Fruit fly (Drosophila melanogaster) whole organism, embryonic: ENCODE measurements around the gene CG9130.
A peak's percentile ranks its signal among the peaks of the same experiment; 100 is the strongest.

ENCODE experiments used
- ATbp ChIP-seq: fragments of 200-800 bp; sonication (Bioruptor generic); optimal IDR thresholded peaks from 2 replicates; lab custom pipeline; 2017; ENCODE audit warnings: missing biosample characterization, mild to moderate bottlenecking, missing genetic modification characterization, missing genetic modification reagents
- Asciz ChIP-seq: fragments of 200-800 bp; sonication (Bioruptor generic); optimal IDR thresholded peaks from 2 replicates; lab custom pipeline; 2017; ENCODE audit warnings: missing biosample characterization, mild to moderate bottlenecking, missing genetic modification characterization, missing genetic modification reagents
- Bgb ChIP-seq: fragments of 200-800 bp; sonication (Bioruptor generic); IDR thresholded peaks from 2 replicates; pipeline ENCODE4 v1.3.6; 2022; ENCODE audit warnings: missing biosample characterization, missing genetic modification characterization; ENCODE audit not compliant: partially characterized antibody
- CG10267 ChIP-seq: fragments of 200-800 bp; sonication (Bioruptor generic); optimal IDR thresholded peaks from 2 replicates; lab custom pipeline; 2018; ENCODE audit warnings: missing biosample characterization, mild to moderate bottlenecking, missing genetic modification characterization, moderate library complexity
- CG11398 ChIP-seq: fragments of 200-800 bp; sonication (Bioruptor generic); optimal IDR thresholded peaks from 2 replicates; lab custom pipeline; 2016; ENCODE audit warnings: missing biosample characterization, missing genetic modification characterization
- CG11723 ChIP-seq: fragments of 200-800 bp; sonication (Bioruptor generic); optimal IDR thresholded peaks from 2 replicates; lab custom pipeline; 2017; ENCODE audit warnings: missing biosample characterization, mild to moderate bottlenecking, missing genetic modification characterization
- CG12071 ChIP-seq: fragments of 200-800 bp; sonication (Bioruptor generic); optimal IDR thresholded peaks from 3 replicates; lab custom pipeline; 2018; ENCODE audit warnings: missing biosample characterization, mild to moderate bottlenecking, missing genetic modification characterization
- CG12219 ChIP-seq: fragments of 200-800 bp; sonication (Bioruptor generic); optimal IDR thresholded peaks from 3 replicates; lab custom pipeline; 2018; ENCODE audit warnings: missing biosample characterization, mild to moderate bottlenecking, missing genetic modification characterization
- CG12236 ChIP-seq: fragments of 200-800 bp; sonication (Bioruptor generic); optimal IDR thresholded peaks from 2 replicates; lab custom pipeline; 2016; ENCODE audit warnings: missing biosample characterization, missing genetic modification characterization
- CG12659 ChIP-seq: fragments of 200-800 bp; sonication (Bioruptor generic); optimal IDR thresholded peaks from 3 replicates; lab custom pipeline; 2017; ENCODE audit warnings: mild to moderate bottlenecking, missing biosample characterization, missing genetic modification reagents, missing genetic modification characterization
- CG12942 ChIP-seq: fragments of 200-800 bp; sonication (Bioruptor generic); optimal IDR thresholded peaks from 3 replicates; lab custom pipeline; 2016; ENCODE audit warnings: missing biosample characterization, missing genetic modification characterization
- CG13287 ChIP-seq: fragments of 200-800 bp; sonication (Bioruptor generic); IDR thresholded peaks from 2 replicates; pipeline ENCODE4 v1.3.6; 2022; ENCODE audit warnings: missing biosample characterization, missing genetic modification characterization; ENCODE audit not compliant: partially characterized antibody
- CG14860 ChIP-seq: fragments of 200-800 bp; sonication (Bioruptor generic); IDR thresholded peaks from 3 replicates; pipeline ENCODE4 v1.3.6; 2022; ENCODE audit warnings: missing biosample characterization, missing genetic modification characterization; ENCODE audit not compliant: partially characterized antibody
- CG1529 ChIP-seq: fragments of 200-800 bp; sonication (Bioruptor generic); optimal IDR thresholded peaks from 3 replicates; lab custom pipeline; 2018; ENCODE audit warnings: missing biosample characterization, missing genetic modification characterization
- CG1603 ChIP-seq: fragments of 200-800 bp; sonication (Bioruptor generic); optimal IDR thresholded peaks from 2 replicates; lab custom pipeline; 2019; ENCODE audit warnings: missing biosample characterization, mild to moderate bottlenecking, missing genetic modification characterization, moderate library complexity
- CG16813 ChIP-seq: fragments of 200-800 bp; sonication (Bioruptor generic); IDR thresholded peaks from 3 replicates; pipeline ENCODE4 v1.3.6; 2022; ENCODE audit warnings: missing biosample characterization, missing genetic modification characterization; ENCODE audit not compliant: partially characterized antibody
- CG16815 ChIP-seq: fragments of 200-800 bp; sonication (Bioruptor generic); optimal IDR thresholded peaks from 3 replicates; lab custom pipeline; 2017; ENCODE audit warnings: missing biosample characterization, mild to moderate bottlenecking, missing genetic modification characterization
- CG17186 ChIP-seq: fragments of 200-800 bp; sonication (Bioruptor generic); optimal IDR thresholded peaks from 3 replicates; lab custom pipeline; 2017; ENCODE audit warnings: missing biosample characterization, missing genetic modification reagents, missing genetic modification characterization
- CG1832 ChIP-seq: fragments of 200-800 bp; sonication (Bioruptor generic); optimal IDR thresholded peaks from 2 replicates; lab custom pipeline; 2017; ENCODE audit warnings: missing biosample characterization, mild to moderate bottlenecking, missing genetic modification characterization, inconsistent platforms
- CG34224 ChIP-seq: fragments of 200-800 bp; sonication (Bioruptor generic); IDR thresholded peaks from 3 replicates; pipeline ENCODE4 v1.3.6; 2022; ENCODE audit warnings: missing biosample characterization, missing genetic modification characterization; ENCODE audit not compliant: partially characterized antibody
- CG34376 ChIP-seq: fragments of 200-800 bp; sonication (Bioruptor generic); optimal IDR thresholded peaks from 2 replicates; lab custom pipeline; 2018; ENCODE audit warnings: missing biosample characterization, mild to moderate bottlenecking, missing genetic modification characterization
- CG43689 ChIP-seq: fragments of 200-800 bp; sonication (Bioruptor generic); IDR thresholded peaks from 2 replicates; pipeline ENCODE4 v1.3.6; 2022; ENCODE audit warnings: missing biosample characterization, missing genetic modification characterization
- CG7839 ChIP-seq: fragments of 200-800 bp; sonication (Bioruptor generic); optimal IDR thresholded peaks from 3 replicates; lab custom pipeline; 2018; ENCODE audit warnings: missing biosample characterization, mild to moderate bottlenecking, missing genetic modification characterization, moderate library complexity
- CG8089 ChIP-seq: fragments of 200-800 bp; sonication (Bioruptor generic); optimal IDR thresholded peaks from 3 replicates; lab custom pipeline; 2016; ENCODE audit warnings: missing biosample characterization, missing genetic modification characterization
- CG8388 ChIP-seq: fragments of 200-800 bp; sonication (Bioruptor generic); optimal IDR thresholded peaks from 2 replicates; lab custom pipeline; 2019; ENCODE audit warnings: missing biosample characterization, mild to moderate bottlenecking, missing genetic modification characterization, moderate library complexity
- CG9876 ChIP-seq: fragments of 200-800 bp; sonication (Bioruptor generic); optimal IDR thresholded peaks from 2 replicates; lab custom pipeline; 2016; ENCODE audit warnings: missing biosample characterization, missing genetic modification characterization
- Dp ChIP-seq: fragments of 200-800 bp; sonication (Bioruptor generic); optimal IDR thresholded peaks from 2 replicates; lab custom pipeline; 2018; ENCODE audit warnings: missing biosample characterization, mild to moderate bottlenecking, missing genetic modification characterization, moderate library complexity
- Jarid2 ChIP-seq: fragments of 200-800 bp; sonication (Bioruptor generic); optimal IDR thresholded peaks from 3 replicates; lab custom pipeline; 2017; ENCODE audit warnings: mild to moderate bottlenecking, missing biosample characterization, missing genetic modification reagents, missing genetic modification characterization
- Lhr ChIP-seq: fragments of 200-800 bp; sonication (Bioruptor generic); optimal IDR thresholded peaks from 3 replicates; lab custom pipeline; 2017; ENCODE audit warnings: mild to moderate bottlenecking, missing biosample characterization, missing genetic modification reagents, missing genetic modification characterization
- Mrtf ChIP-seq: fragments of 200-800 bp; sonication (Bioruptor generic); IDR thresholded peaks from 3 replicates; pipeline ENCODE4 v1.3.6; 2022; ENCODE audit warnings: missing biosample characterization, missing genetic modification characterization
- Ptx1 ChIP-seq: fragments of 200-800 bp; sonication (Bioruptor generic); IDR thresholded peaks from 2 replicates; pipeline ENCODE4 v1.3.6; 2022; ENCODE audit warnings: missing biosample characterization, missing genetic modification characterization
- Rx ChIP-seq: fragments of 200-800 bp; sonication (Bioruptor generic); IDR thresholded peaks from 2 replicates; pipeline ENCODE4 v1.3.6; 2022; ENCODE audit warnings: missing biosample characterization, missing genetic modification characterization
- Sry-δ ChIP-seq: fragments of 200-800 bp; sonication (Bioruptor generic); optimal IDR thresholded peaks from 2 replicates; lab custom pipeline; 2016; ENCODE audit warnings: missing biosample characterization, missing genetic modification characterization
- ase ChIP-seq: fragments of 200-800 bp; sonication (Bioruptor generic); IDR thresholded peaks from 3 replicates; pipeline ENCODE4 v1.3.6; 2022; ENCODE audit warnings: missing biosample characterization, missing genetic modification characterization
- ash1 ChIP-seq: fragments of 200-800 bp; sonication (Bioruptor generic); optimal IDR thresholded peaks from 2 replicates; lab custom pipeline; 2018; ENCODE audit warnings: missing biosample characterization, mild to moderate bottlenecking, missing genetic modification characterization
- br ChIP-seq: fragments of >200 bp; optimal IDR thresholded peaks from 2 replicates; lab custom pipeline; 2017
- chm ChIP-seq: fragments of 200-800 bp; sonication (Bioruptor generic); IDR thresholded peaks from 2 replicates; pipeline ENCODE4 v1.3.6; 2022; ENCODE audit warnings: missing biosample characterization, missing genetic modification characterization
- esg ChIP-seq: fragments of 200-800 bp; sonication (Bioruptor generic); conservative IDR thresholded peaks from 2 replicates; pipeline ENCODE4 v1.3.6; 2022; ENCODE audit warnings: missing biosample characterization, missing genetic modification characterization
- fd3F ChIP-seq: fragments of 200-800 bp; sonication (Bioruptor generic); optimal IDR thresholded peaks from 2 replicates; lab custom pipeline; 2018; ENCODE audit warnings: missing biosample characterization, mild to moderate bottlenecking, missing genetic modification characterization, moderate library complexity
- kay ChIP-seq: fragments of 200-800 bp; sonication (Bioruptor generic); optimal IDR thresholded peaks from 2 replicates; lab custom pipeline; 2016; ENCODE audit warnings: missing biosample characterization, missing genetic modification characterization
- org-1 ChIP-seq: fragments of 200-800 bp; sonication (Bioruptor generic); optimal IDR thresholded peaks from 2 replicates; lab custom pipeline; 2017; ENCODE audit warnings: missing biosample characterization, missing genetic modification characterization
- otp ChIP-seq: fragments of 200-800 bp; sonication (Bioruptor generic); IDR thresholded peaks from 3 replicates; pipeline ENCODE4, ENCODE4 v1.3.6; 2022; ENCODE audit warnings: missing biosample characterization, missing genetic modification characterization
- peb ChIP-seq: fragments of 200-800 bp; sonication (Bioruptor generic); IDR thresholded peaks from 2 replicates; pipeline ENCODE4 v1.3.6; 2022; ENCODE audit warnings: missing biosample characterization, missing genetic modification characterization
- run ChIP-seq: fragments of 200-800 bp; sonication (Bioruptor generic); optimal IDR thresholded peaks from 3 replicates; lab custom pipeline; 2018; ENCODE audit warnings: missing biosample characterization, mild to moderate bottlenecking, missing genetic modification characterization
- slou ChIP-seq: fragments of 200-800 bp; sonication (Bioruptor generic); optimal IDR thresholded peaks from 3 replicates; lab custom pipeline; 2016; ENCODE audit warnings: missing biosample characterization, missing genetic modification characterization
- tll ChIP-seq, 2 experiments: fragments of 200-800 bp in 1 of 2; fragments of >200 bp in 1 of 2; sonication (Bioruptor generic) in 1 of 2; optimal IDR thresholded peaks; 2 replicates each; lab custom pipeline; 2017 to 2019; ENCODE audit warnings: missing biosample characterization in 2 of 2, missing genetic modification characterization in 2 of 2, mild to moderate bottlenecking in 1 of 2, moderate library complexity in 1 of 2
- unpg ChIP-seq: fragments of 200-800 bp; sonication (Bioruptor generic); optimal IDR thresholded peaks from 3 replicates; lab custom pipeline; 2018; ENCODE audit warnings: missing biosample characterization, mild to moderate bottlenecking, missing genetic modification characterization, moderate library complexity
- zen ChIP-seq: fragments of 200-800 bp; sonication (Bioruptor generic); optimal IDR thresholded peaks from 3 replicates; lab custom pipeline; 2018; ENCODE audit warnings: missing biosample characterization, mild to moderate bottlenecking, missing genetic modification characterization, moderate library complexity

Gene CG9130

dm6 chr3L:1204674-1205547 lies 46.9 kb upstream of the CG9130 start, which contains the start of gene CG9119 (continued):
- TF ChIP-seq CG17186 (GFP tag; lab: Kevin White, UChicago) (no peak), esg (GFP tag; lab: Robert Waterston, UW) (peak; percentile 61), CG9876 (GFP tag; lab: Kevin White, UChicago) (peak; percentile 57), CG12942 (GFP tag; lab: Kevin White, UChicago) (peak; percentile 39), CG11398 (GFP tag; lab: Kevin White, UChicago) (no peak), zen (tag; lab: Kevin White, UChicago) (no peak), run (tag; lab: Kevin White, UChicago) (peak; percentile 69), Bgb (no peak), CG8388 (GFP tag; lab: Kevin White, UChicago) (peak; percentile 44), CG8089 (GFP tag; lab: Kevin White, UChicago) (peak; percentile 31), Mrtf (GFP tag; lab: Robert Waterston, UW) (no peak), tll (GFP tag; optimal IDR thresholded peaks at IDR 0.05; lab: Kevin White, UChicago) (no peak), chm (GFP tag; lab: Robert Waterston, UW) (peak; percentile 13; the same call in 1 of the 2 replicates), ash1 (GFP tag; lab: Kevin White, UChicago) (no peak), peb (GFP tag; lab: Robert Waterston, UW) (0 out of 2 replicates have a peak, but pooled peaks have one; percentile 13), fd3F (GFP tag; lab: Kevin White, UChicago) (peak; percentile 47), slou (GFP tag; lab: Kevin White, UChicago) (no peak), CG12659 (GFP tag; lab: Kevin White, UChicago) (peak; percentile 69), otp (GFP tag; lab: Robert Waterston, UW) (no peak), unpg (peak; percentile 53), CG34376 (GFP tag; lab: Kevin White, UChicago) (peak; percentile 67), CG10267 (tag; lab: Kevin White, UChicago) (peak; percentile 25), ATbp (GFP tag; lab: Kevin White, UChicago) (peak; percentile 35), CG34224 (GFP tag; lab: Robert Waterston, UW) (no peak), Sry-δ (GFP tag; lab: Kevin White, UChicago) (peak; percentile 24), CG1529 (GFP tag; lab: Kevin White, UChicago) (peak; percentile 18), CG12071 (no peak), org-1 (GFP tag; lab: Kevin White, UChicago) (peak; percentile 80), kay (GFP tag; lab: Kevin White, UChicago) (no peak), CG11723 (GFP tag; lab: Kevin White, UChicago) (peak; percentile 37), Lhr (GFP tag; lab: Kevin White, UChicago) (no peak), CG13287 (GFP tag; lab: Robert Waterston, UW) (no peak), CG1603 (peak; percentile 59), br (lab: Kevin White, UChicago) (no peak), CG12236 (GFP tag; lab: Kevin White, UChicago) (peak; percentile 18), Jarid2 (GFP tag; lab: Kevin White, UChicago) (no peak), Ptx1 (GFP tag; lab: Robert Waterston, UW) (peak; percentile 72), CG16815 (GFP tag; lab: Kevin White, UChicago) (peak; percentile 52), ase (GFP tag; lab: Robert Waterston, UW) (0 out of 3 replicates have a peak, but pooled peaks have one; percentile 11), CG43689 (GFP tag; lab: Robert Waterston, UW) (no peak), CG7839 (peak; percentile 77), CG14860 (no peak), Asciz (peak; percentile 11), CG12219 (GFP tag; lab: Kevin White, UChicago) (peak; percentile 58), Dp (GFP tag; lab: Kevin White, UChicago) (no peak), Rx (no peak), CG16813 (GFP tag; lab: Robert Waterston, UW) (no peak), CG1832 (GFP tag; lab: Kevin White, UChicago) (no peak)
